Fruit fly (Drosophila melanogaster) whole organism, embryonic: ENCODE data around the gene Gdh.
A peak's percentile ranks its signal among the peaks of the same experiment; 100 is the strongest.

Experiments used
- Atf6 ChIP-seq: fragments of 200-800 bp; sonication (Bioruptor generic); IDR thresholded peaks from 2 replicates; pipeline ENCODE4 v1.3.6; 2022; ENCODE audit warnings: missing biosample characterization, missing genetic modification characterization
- CG10274 ChIP-seq: fragments of 200-800 bp; sonication (Bioruptor generic); optimal IDR thresholded peaks from 3 replicates; lab custom pipeline; 2017; ENCODE audit warnings: missing biosample characterization, mild to moderate bottlenecking, missing genetic modification characterization
- CG10979 ChIP-seq: fragments of 200-800 bp; sonication (Bioruptor generic); optimal IDR thresholded peaks from 2 replicates; lab custom pipeline; 2018; ENCODE audit warnings: missing biosample characterization, mild to moderate bottlenecking, missing genetic modification characterization, moderate library complexity
- CG11093 ChIP-seq: fragments of 200-800 bp; sonication (Bioruptor generic); IDR thresholded peaks from 3 replicates; pipeline ENCODE4 v1.3.6; 2022; ENCODE audit warnings: missing biosample characterization, missing genetic modification characterization
- CG11398 ChIP-seq: fragments of 200-800 bp; sonication (Bioruptor generic); optimal IDR thresholded peaks from 2 replicates; lab custom pipeline; 2016; ENCODE audit warnings: missing biosample characterization, missing genetic modification characterization
- CG16863 ChIP-seq: fragments of 200-800 bp; sonication (Bioruptor generic); optimal IDR thresholded peaks from 3 replicates; lab custom pipeline; 2016; ENCODE audit warnings: missing biosample characterization, missing genetic modification characterization
- CG17912 ChIP-seq: fragments of 200-800 bp; sonication (Bioruptor generic); optimal IDR thresholded peaks from 2 replicates; lab custom pipeline; 2018; ENCODE audit warnings: missing biosample characterization, mild to moderate bottlenecking, missing genetic modification characterization
- CG1792 ChIP-seq: fragments of 200-800 bp; sonication (Bioruptor generic); optimal IDR thresholded peaks from 2 replicates; lab custom pipeline; 2016; ENCODE audit warnings: missing biosample characterization, missing genetic modification characterization
- CG2202 ChIP-seq: fragments of 200-800 bp; sonication (Bioruptor generic); optimal IDR thresholded peaks from 2 replicates; lab custom pipeline; 2018; ENCODE audit warnings: missing biosample characterization, mild to moderate bottlenecking, missing genetic modification characterization
- CG32532 ChIP-seq: fragments of 200-800 bp; sonication (Bioruptor generic); IDR thresholded peaks from 2 replicates; pipeline ENCODE4 v1.3.6; 2022; ENCODE audit warnings: missing biosample characterization, missing genetic modification characterization
- CG34224 ChIP-seq: fragments of 200-800 bp; sonication (Bioruptor generic); IDR thresholded peaks from 3 replicates; pipeline ENCODE4 v1.3.6; 2022; ENCODE audit warnings: missing biosample characterization, missing genetic modification characterization; ENCODE audit not compliant: partially characterized antibody
- CG34422 ChIP-seq: fragments of 200-800 bp; sonication (Bioruptor generic); IDR thresholded peaks from 3 replicates; pipeline ENCODE4 v1.3.6; 2022; ENCODE audit warnings: missing biosample characterization, missing genetic modification characterization
- CG4424 ChIP-seq: fragments of 200-800 bp; sonication (Bioruptor generic); optimal IDR thresholded peaks from 3 replicates; lab custom pipeline; 2016; ENCODE audit warnings: missing biosample characterization, missing genetic modification characterization
- CG4854 ChIP-seq: fragments of 200-800 bp; sonication (Bioruptor generic); optimal IDR thresholded peaks from 2 replicates; lab custom pipeline; 2016; ENCODE audit warnings: missing biosample characterization, missing genetic modification characterization, inconsistent platforms
- CG6791 ChIP-seq: fragments of 200-800 bp; sonication (Bioruptor generic); IDR thresholded peaks from 3 replicates; pipeline ENCODE4 v1.3.6; 2022; ENCODE audit warnings: missing biosample characterization, missing genetic modification characterization; ENCODE audit not compliant: partially characterized antibody
- CG6813 ChIP-seq: fragments of 200-800 bp; sonication (Bioruptor generic); optimal IDR thresholded peaks from 2 replicates; lab custom pipeline; 2017; ENCODE audit warnings: missing biosample characterization, missing genetic modification characterization, mild to moderate bottlenecking, moderate library complexity, missing genetic modification reagents
- CG7372 ChIP-seq: fragments of 200-800 bp; sonication (Bioruptor generic); IDR thresholded peaks from 2 replicates; pipeline ENCODE4 v1.3.6; 2022; ENCODE audit warnings: missing biosample characterization, missing genetic modification characterization
- CG7987 ChIP-seq: fragments of 200-800 bp; sonication (Bioruptor generic); optimal IDR thresholded peaks from 2 replicates; lab custom pipeline; 2018; ENCODE audit warnings: missing biosample characterization, mild to moderate bottlenecking, missing genetic modification characterization, moderate library complexity
- CG9817 ChIP-seq: fragments of 200-800 bp; sonication (Bioruptor generic); optimal IDR thresholded peaks from 2 replicates; lab custom pipeline; 2018; ENCODE audit warnings: missing biosample characterization, mild to moderate bottlenecking, missing genetic modification characterization, moderate library complexity
- CHES-1-like ChIP-seq: fragments of 200-800 bp; sonication (Bioruptor generic); optimal IDR thresholded peaks from 2 replicates; lab custom pipeline; 2016; ENCODE audit warnings: missing biosample characterization, missing genetic modification characterization
- Deaf1 ChIP-seq: fragments of 200-800 bp; optimal IDR thresholded peaks from 3 replicates; lab custom pipeline; 2019; ENCODE audit warnings: missing biosample characterization, mild to moderate bottlenecking, missing genetic modification characterization, moderate library complexity
- Ets97D ChIP-seq: fragments of 200-800 bp; sonication (Bioruptor generic); optimal IDR thresholded peaks from 3 replicates; lab custom pipeline; 2016; ENCODE audit warnings: missing biosample characterization, missing genetic modification characterization
- Fer1 ChIP-seq: fragments of 200-800 bp; sonication (Bioruptor generic); optimal IDR thresholded peaks from 2 replicates; lab custom pipeline; 2017; ENCODE audit warnings: missing biosample characterization, mild to moderate bottlenecking, missing genetic modification characterization
- HmgD ChIP-seq: fragments of 200-800 bp; sonication (Bioruptor generic); optimal IDR thresholded peaks from 3 replicates; lab custom pipeline; 2016; ENCODE audit warnings: missing biosample characterization, missing genetic modification characterization
- MBD-R2 ChIP-seq: fragments of 200-800 bp; sonication (Bioruptor generic); IDR thresholded peaks from 2 replicates; pipeline ENCODE4 v1.3.6; 2022; ENCODE audit warnings: missing biosample characterization, missing genetic modification characterization
- Med ChIP-seq: fragments of 200-800 bp; sonication (Bioruptor generic); peaks from one replicate; lab custom pipeline; 2016; ENCODE audit warnings: missing biosample characterization, missing genetic modification characterization, mild to moderate bottlenecking, inconsistent platforms, moderate library complexity
- Meics ChIP-seq: fragments of 200-800 bp; sonication (Bioruptor generic); optimal IDR thresholded peaks from 2 replicates; lab custom pipeline; 2017; ENCODE audit warnings: missing biosample characterization, mild to moderate bottlenecking, missing genetic modification characterization
- Opbp ChIP-seq: fragments of 200-800 bp; sonication (Bioruptor generic); IDR thresholded peaks from 3 replicates; pipeline ENCODE4 v1.3.6; 2022; ENCODE audit warnings: missing biosample characterization, missing genetic modification characterization; ENCODE audit not compliant: partially characterized antibody
- PHDP ChIP-seq: fragments of 200-800 bp; sonication (Bioruptor generic); optimal IDR thresholded peaks from 3 replicates; lab custom pipeline; 2018; ENCODE audit warnings: missing biosample characterization, mild to moderate bottlenecking, missing genetic modification characterization, moderate library complexity
- Rfx ChIP-seq: fragments of 200-800 bp; sonication (Bioruptor generic); IDR thresholded peaks from 2 replicates; pipeline ENCODE4 v1.3.6; 2022; ENCODE audit warnings: missing biosample characterization, missing genetic modification characterization
- Trl ChIP-seq, 3 experiments: fragments of >200 bp in 2 of 3; fragments of 200-800 bp in 1 of 3; sonication (Bioruptor generic) in 1 of 3; optimal IDR thresholded peaks; 2 replicates in 1 of 3; 3 replicates in 2 of 3; lab custom pipeline; 2016 to 2017; ENCODE audit warnings: missing biosample characterization in 1 of 3, missing genetic modification characterization in 1 of 3
- bbx ChIP-seq: fragments of 200-800 bp; sonication (Bioruptor generic); IDR thresholded peaks from 2 replicates; pipeline ENCODE4 v1.3.6; 2022; ENCODE audit warnings: missing biosample characterization, missing genetic modification characterization; ENCODE audit not compliant: partially characterized antibody
- cato ChIP-seq: fragments of 200-800 bp; sonication (Bioruptor generic); optimal IDR thresholded peaks from 2 replicates; lab custom pipeline; 2016; ENCODE audit warnings: missing biosample characterization, missing genetic modification characterization, borderline replicate concordance
- chm ChIP-seq: fragments of 200-800 bp; sonication (Bioruptor generic); IDR thresholded peaks from 2 replicates; pipeline ENCODE4 v1.3.6; 2022; ENCODE audit warnings: missing biosample characterization, missing genetic modification characterization
- corto ChIP-seq: fragments of 200-800 bp; sonication (Bioruptor generic); optimal IDR thresholded peaks from 2 replicates; lab custom pipeline; 2016; ENCODE audit warnings: missing biosample characterization, mild to moderate bottlenecking, missing genetic modification characterization, moderate library complexity
- croc ChIP-seq: fragments of 200-800 bp; sonication (Bioruptor generic); conservative IDR thresholded peaks from 3 replicates; pipeline ENCODE4 v1.3.6; 2022; ENCODE audit warnings: missing biosample characterization, missing genetic modification characterization
- dysf ChIP-seq: fragments of 200-800 bp; sonication (Bioruptor generic); IDR thresholded peaks from 3 replicates; pipeline ENCODE4 v1.3.6; 2022; ENCODE audit warnings: missing biosample characterization, missing genetic modification characterization
- en ChIP-seq: fragments of 200-800 bp; sonication (Bioruptor generic); optimal IDR thresholded peaks from 2 replicates; lab custom pipeline; 2016; ENCODE audit warnings: missing biosample characterization, missing genetic modification characterization
- exex ChIP-seq: fragments of 200-800 bp; sonication (Bioruptor generic); optimal IDR thresholded peaks from 4 replicates; lab custom pipeline; 2018; ENCODE audit warnings: missing biosample characterization, mild to moderate bottlenecking, missing genetic modification characterization, moderate library complexity
- gro ChIP-seq: fragments of 200-800 bp; sonication (Bioruptor generic); optimal IDR thresholded peaks from 2 replicates; lab custom pipeline; 2016; ENCODE audit warnings: missing biosample characterization, missing genetic modification characterization
- ken ChIP-seq: fragments of 200-800 bp; sonication (Bioruptor generic); IDR thresholded peaks from 3 replicates; pipeline ENCODE4 v1.3.6; 2022; ENCODE audit warnings: missing biosample characterization, missing genetic modification characterization
- lab ChIP-seq: fragments of 200-800 bp; sonication (Bioruptor generic); optimal IDR thresholded peaks from 3 replicates; lab custom pipeline; 2017; ENCODE audit warnings: missing biosample characterization, missing genetic modification characterization, mild to moderate bottlenecking, moderate library complexity, missing genetic modification reagents
- lilli ChIP-seq: fragments of 200-800 bp; sonication (Bioruptor generic); optimal IDR thresholded peaks from 3 replicates; lab custom pipeline; 2016; ENCODE audit warnings: missing biosample characterization, missing genetic modification characterization
- mam ChIP-seq: fragments of 200-800 bp; sonication (Bioruptor generic); optimal IDR thresholded peaks from 3 replicates; lab custom pipeline; 2016; ENCODE audit warnings: missing biosample characterization, missing genetic modification characterization
- pb ChIP-seq: fragments of 200-800 bp; sonication (Bioruptor generic); optimal IDR thresholded peaks from 3 replicates; lab custom pipeline; 2016; ENCODE audit warnings: missing biosample characterization, missing genetic modification characterization
- rib ChIP-seq: fragments of 200-800 bp; sonication (Bioruptor generic); IDR thresholded peaks from 2 replicates; pipeline ENCODE4 v1.3.6; 2022; ENCODE audit warnings: missing biosample characterization, missing genetic modification characterization
- slbo ChIP-seq: fragments of 200-800 bp; sonication (Bioruptor generic); IDR thresholded peaks from 2 replicates; pipeline ENCODE4 v1.3.6; 2022; ENCODE audit warnings: missing biosample characterization, missing genetic modification characterization
- sob ChIP-seq: fragments of 200-800 bp; sonication (Bioruptor generic); IDR thresholded peaks from 2 replicates; pipeline ENCODE4 v1.3.6; 2022; ENCODE audit warnings: missing biosample characterization, missing genetic modification characterization
- tio ChIP-seq: fragments of 200-800 bp; sonication (Bioruptor generic); optimal IDR thresholded peaks from 2 replicates; lab custom pipeline; 2017; ENCODE audit warnings: missing biosample characterization, missing genetic modification characterization, inconsistent platforms

Gene Gdh

dm6 chr3R:23920874-23921539 lies 21.9 kb downstream of the Gdh start (continued):
- peak; percentile 83 for TF ChIP-seq CG32532 (GFP tag; lab: Robert Waterston, UW)
- TF ChIP-seq CG4854 (GFP tag; lab: Kevin White, UChicago), result no peak
- peak; percentile 44 for TF ChIP-seq lilli (GFP tag; lab: Kevin White, UChicago)
- peak; percentile 93 for TF ChIP-seq rib (GFP tag; lab: Robert Waterston, UW)
- TF ChIP-seq en, result no peak
- TF ChIP-seq CG7987 (GFP tag; lab: Kevin White, UChicago), result peak; percentile 11
- TF ChIP-seq CG11093, result 0 out of 3 replicates have a peak, but pooled peaks have one; percentile 16
- TF ChIP-seq CG9817 (tag; lab: Kevin White, UChicago), result peak; percentile 72
- TF ChIP-seq slbo (GFP tag; lab: Robert Waterston, UW), result peak; percentile 87
- TF ChIP-seq MBD-R2, result peak; percentile 57
- peak; percentile 49 for TF ChIP-seq CG11398
- peak; percentile 29; the same call in 1 of the 2 replicates for TF ChIP-seq CG7372 (GFP tag; lab: Robert Waterston, UW)
- TF ChIP-seq gro (GFP tag; lab: Kevin White, UChicago), result peak; percentile 64
- TF ChIP-seq sob (GFP tag; lab: Robert Waterston, UW), result peak; percentile 71
- TF ChIP-seq Rfx (GFP tag; lab: Robert Waterston, UW), result peak; percentile 90
- TF ChIP-seq Med (GFP tag; lab: Kevin White, UChicago), result peak; percentile 95
- TF ChIP-seq PHDP, result peak; percentile 55
- TF ChIP-seq Opbp (GFP tag; lab: Robert Waterston, UW), result no peak
- TF ChIP-seq CG34224, result no peak
- no peak for TF ChIP-seq tio (GFP tag; lab: Kevin White, UChicago)
- no peak for TF ChIP-seq croc (GFP tag; lab: Robert Waterston, UW)
- no peak for TF ChIP-seq cato (GFP tag; lab: Kevin White, UChicago)
- peak; percentile 46 for TF ChIP-seq Fer1 (GFP tag; lab: Kevin White, UChicago)
- TF ChIP-seq ken, result peak; percentile 66; the same call in 2 of the 3 replicates
- TF ChIP-seq exex (tag; lab: Kevin White, UChicago), result no peak
- no peak for TF ChIP-seq CG10979
- TF ChIP-seq CG17912, result no peak
- TF ChIP-seq Ets97D (GFP tag; lab: Kevin White, UChicago), result no peak
- TF ChIP-seq CG4424 (GFP tag; lab: Kevin White, UChicago), result no peak
- TF ChIP-seq lab (GFP tag; lab: Kevin White, UChicago), result peak; percentile 83
- TF ChIP-seq Meics, result peak; percentile 59
- no peak for TF ChIP-seq CG6791 (GFP tag; lab: Robert Waterston, UW)
- TF ChIP-seq bbx (GFP tag; lab: Robert Waterston, UW), result no peak
- TF ChIP-seq Atf6, result peak; percentile 79
- TF ChIP-seq mam (GFP tag; lab: Kevin White, UChicago), result peak; percentile 40
- peak; percentile 40 for TF ChIP-seq CG1792
- no peak for TF ChIP-seq CG10274 (GFP tag; lab: Kevin White, UChicago)
- TF ChIP-seq Deaf1 (tag; lab: Kevin White, UChicago), result no peak
- peak; percentile 75 for TF ChIP-seq dysf
- no peak for TF ChIP-seq CG2202 (tag; lab: Kevin White, UChicago)
- TF ChIP-seq pb (GFP tag; lab: Kevin White, UChicago), result peak; percentile 77
- peak; percentile 51 for TF ChIP-seq CHES-1-like (GFP tag; lab: Kevin White, UChicago)
- TF ChIP-seq CG34422 (GFP tag; lab: Robert Waterston, UW), result peak; percentile 62; the same call in 1 of the 3 replicates
- no peak for TF ChIP-seq Trl (optimal IDR thresholded peaks at IDR 0.05; lab: Kevin White, UChicago)
- peak; percentile 14 for TF ChIP-seq Trl (GFP tag; optimal IDR thresholded peaks at IDR 0.05; lab: Kevin White, UChicago)
- peak; percentile 73; the same call in 1 of the 2 replicates for TF ChIP-seq chm (GFP tag; lab: Robert Waterston, UW)
- TF ChIP-seq corto (GFP tag; lab: Kevin White, UChicago), result no peak
- TF ChIP-seq HmgD (GFP tag; lab: Kevin White, UChicago), result no peak
- TF ChIP-seq CG6813 (GFP tag; lab: Kevin White, UChicago), result no peak
- no peak for TF ChIP-seq CG16863 (GFP tag; lab: Kevin White, UChicago)
